Fruit fly (Drosophila melanogaster): Measurements from ENCODE around the gene CG3226.
A peak's percentile ranks its signal among the peaks of the same experiment; 100 is the strongest.

Gene CG3226

DNA sequence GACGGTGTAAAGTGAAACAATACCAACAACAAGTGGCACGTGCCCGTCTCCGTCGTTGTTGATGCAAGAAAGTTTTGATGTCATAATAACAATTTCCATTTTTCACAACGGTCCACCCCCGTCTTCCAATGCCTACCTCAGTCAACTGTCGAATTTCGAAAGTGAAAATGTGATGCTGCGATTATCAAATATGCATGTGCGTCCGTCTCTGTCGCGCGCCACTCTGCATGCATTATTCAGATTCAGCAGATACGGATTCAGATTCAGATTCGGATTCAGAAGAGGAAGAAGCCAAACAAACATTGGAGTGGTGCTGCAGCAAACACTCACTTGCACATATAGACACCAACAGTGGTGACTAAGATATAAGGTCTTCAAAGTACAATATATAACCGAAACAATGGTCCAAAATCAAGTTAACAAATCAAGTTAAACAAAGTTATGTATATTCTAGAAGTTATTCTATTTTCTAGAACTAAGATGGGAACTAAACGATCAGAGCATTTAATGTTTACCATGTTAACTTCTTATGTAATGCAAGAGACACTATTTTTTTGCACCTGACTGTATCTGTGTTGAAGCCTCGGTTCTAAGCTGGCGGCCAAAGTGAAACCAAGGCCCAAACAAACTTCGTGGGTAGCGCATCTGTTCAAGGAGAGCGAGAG is 11.3 kb downstream of the CG3226 start (continued):
- TF ChIP-seq CG5245 (GFP tag; optimal IDR thresholded peaks at IDR 0.05) (no peak), Nf-YC (tag; optimal IDR thresholded peaks at IDR 0.05) (no peak), p53 (GFP tag; optimal IDR thresholded peaks at IDR 0.05) (no peak), CG31365 (tag; optimal IDR thresholded peaks at IDR 0.05) (no peak), wdn (GFP tag; IDR thresholded peaks at IDR 0.05) (no peak), CG10543 (GFP tag; optimal IDR thresholded peaks at IDR 0.05) (no peak), CG30431 (GFP tag; optimal IDR thresholded peaks at IDR 0.05) (no peak), pita (GFP tag; optimal IDR thresholded peaks at IDR 0.05) (no peak), CG6654 (GFP tag; optimal IDR thresholded peaks at IDR 0.05) (no peak), CG34224 (GFP tag; IDR thresholded peaks at IDR 0.05; ENCODE audit: partially characterized antibody) (no peak), ci (GFP tag; IDR thresholded peaks at IDR 0.05) (peak; percentile 71; the same call in 2 of the 3 replicates), CG10366 (GFP tag; IDR thresholded peaks at IDR 0.05) (no peak; the same call in 1 of the 2 replicates), MTF-1 (GFP tag; optimal IDR thresholded peaks at IDR 0.05; ENCODE audit: borderline replicate concordance) (no peak), lbe (GFP tag; optimal IDR thresholded peaks at IDR 0.05) (no peak), CG17361 (GFP tag; IDR thresholded peaks at IDR 0.05) (peak; percentile 37; the same call in 1 of the 3 replicates), Rfx (GFP tag; IDR thresholded peaks at IDR 0.05) (no peak), eyg (GFP tag; optimal IDR thresholded peaks at IDR 0.05) (no peak), Lim3 (GFP tag; IDR thresholded peaks at IDR 0.05) (no peak), CG7556 (GFP tag; optimal IDR thresholded peaks at IDR 0.05) (peak; percentile 8), btn (GFP tag; optimal IDR thresholded peaks at IDR 0.05) (peak; percentile 1), tin (GFP tag; optimal IDR thresholded peaks at IDR 0.05) (no peak), sr (GFP tag; IDR thresholded peaks at IDR 0.05) (no peak), Hmr (GFP tag; optimal IDR thresholded peaks at IDR 0.05) (no peak), CG12942 (GFP tag; optimal IDR thresholded peaks at IDR 0.05) (no peak), Aef1 (GFP tag; IDR thresholded peaks at IDR 0.05) (no peak), wek (GFP tag; optimal IDR thresholded peaks at IDR 0.05) (no peak), CG6175 (GFP tag; IDR thresholded peaks at IDR 0.05) (no peak), Med (GFP tag) (peak; percentile 59), gsb (GFP tag; IDR thresholded peaks at IDR 0.05) (no peak), CG14965 (GFP tag; optimal IDR thresholded peaks at IDR 0.05; ENCODE audit: borderline replicate concordance) (no peak), Asciz (GFP tag; optimal IDR thresholded peaks at IDR 0.05) (peak; percentile 1), CG1602 (GFP tag; optimal IDR thresholded peaks at IDR 0.05) (no peak), dimm (GFP tag; IDR thresholded peaks at IDR 0.05) (no peak), CG10267 (tag; optimal IDR thresholded peaks at IDR 0.05) (peak; percentile 40), h (optimal IDR thresholded peaks at IDR 0.05) (no peak), chn (GFP tag; optimal IDR thresholded peaks at IDR 0.05) (peak; percentile 0), da (GFP tag; optimal IDR thresholded peaks at IDR 0.05) (no peak), en (GFP tag; optimal IDR thresholded peaks at IDR 0.05) (no peak), CG18262 (tag; optimal IDR thresholded peaks at IDR 0.05) (peak; percentile 59), fd64A (GFP tag; optimal IDR thresholded peaks at IDR 0.05) (no peak), rib (GFP tag; IDR thresholded peaks at IDR 0.05) (no peak), stc (GFP tag; IDR thresholded peaks at IDR 0.05) (no peak), disco-r (GFP tag; optimal IDR thresholded peaks at IDR 0.05) (no peak), C15 (GFP tag; IDR thresholded peaks at IDR 0.05) (no peak), CG3407 (GFP tag; optimal IDR thresholded peaks at IDR 0.05) (no peak), Ada2b (GFP tag; IDR thresholded peaks at IDR 0.05) (no peak), kah (GFP tag; optimal IDR thresholded peaks at IDR 0.05) (no peak), CG2712 (tag; optimal IDR thresholded peaks at IDR 0.05) (peak; percentile 61), stwl (tag; optimal IDR thresholded peaks at IDR 0.05) (no peak), CG14441 (GFP tag; IDR thresholded peaks at IDR 0.05) (no peak), odd (GFP tag; optimal IDR thresholded peaks at IDR 0.05) (no peak), CG1647 (GFP tag; optimal IDR thresholded peaks at IDR 0.05) (no peak)

Measured in whole organism, embryonic.